Worm (Caenorhabditis elegans): ENCODE results near the gene iars-1.
A peak's percentile ranks its signal among the peaks of the same experiment; 100 is the strongest.

iars-1 gene

ce11 chrIV:10413828-10414227, 45.4 kb downstream of the iars-1 start, which contains the start of gene R10H10.7:
Gene R10H10.7 (minus strand): TSS chrIV:10413928.
- TF ChIP-seq lin-15B (tag; optimal IDR thresholded peaks at IDR 0.05), result no peak
- TF ChIP-seq lin-39 (tag; optimal IDR thresholded peaks at IDR 0.05), result no peak
- no peak for TF ChIP-seq ztf-11 (tag; optimal IDR thresholded peaks at IDR 0.05)
- TF ChIP-seq pqm-1 (tag; optimal IDR thresholded peaks at IDR 0.05), result no peak
- no peak for TF ChIP-seq skn-1 (tag; optimal IDR thresholded peaks at IDR 0.05)
- no peak for TF ChIP-seq sea-2 (GFP tag; optimal IDR thresholded peaks at IDR 0.05)
- no peak for TF ChIP-seq tbx-2 (tag; optimal IDR thresholded peaks at IDR 0.05)
- no peak for TF ChIP-seq elt-2 (tag; optimal IDR thresholded peaks at IDR 0.05)
- no peak for TF ChIP-seq ceh-82 (tag; optimal IDR thresholded peaks at IDR 0.05)
- no peak for TF ChIP-seq unc-62 (GFP tag; optimal IDR thresholded peaks at IDR 0.05)
- TF ChIP-seq R02D3.7 (tag; optimal IDR thresholded peaks at IDR 0.05), result no peak
- no peak for TF ChIP-seq hmg-11 (tag; optimal IDR thresholded peaks at IDR 0.05)
- TF ChIP-seq fkh-2 (tag; optimal IDR thresholded peaks at IDR 0.05), result no peak
- no peak for TF ChIP-seq aly-2 (tag; optimal IDR thresholded peaks at IDR 0.05)
- no peak for TF ChIP-seq nhr-25 (tag; optimal IDR thresholded peaks at IDR 0.05)
- TF ChIP-seq elt-1 (tag; optimal IDR thresholded peaks at IDR 0.05), result no peak
- no peak for TF ChIP-seq mml-1 (tag; optimal IDR thresholded peaks at IDR 0.05)
- no peak for TF ChIP-seq jun-1 (tag; optimal IDR thresholded peaks at IDR 0.05)
- TF ChIP-seq ceh-16 (tag; optimal IDR thresholded peaks at IDR 0.05), result no peak

- no peak for TF ChIP-seq ztf-4 (tag; optimal IDR thresholded peaks at IDR 0.05)
- TF ChIP-seq egl-27 (tag; optimal IDR thresholded peaks at IDR 0.05), result no peak
- TF ChIP-seq nhr-237 (tag; optimal IDR thresholded peaks at IDR 0.05), result no peak
- TF ChIP-seq elt-3 (tag; optimal IDR thresholded peaks at IDR 0.05), result no peak
- no peak for TF ChIP-seq nhr-11 (tag; optimal IDR thresholded peaks at IDR 0.05)
Measured at ce11 chrIV:10417781-10418180, 49.4 kb downstream of the iars-1 start, which contains the start of gene F13B12.6. Gene F13B12.6 (minus strand): TSS chrIV:10417881.

ce11 chrIV:10419896-10420295, 51.5 kb downstream of the iars-1 start:
- peak; percentile 73 for TF ChIP-seq lin-39 (tag; optimal IDR thresholded peaks at IDR 0.05)
- no peak for TF ChIP-seq lin-15B (tag; optimal IDR thresholded peaks at IDR 0.05)
- peak; percentile 31 for TF ChIP-seq unc-62 (GFP tag; optimal IDR thresholded peaks at IDR 0.05)

ce11 chrIV:10420440-10420839, 52.0 kb downstream of the iars-1 start:
- TF ChIP-seq elt-2 (tag; optimal IDR thresholded peaks at IDR 0.05) (peak; percentile 61), fkh-2 (tag; optimal IDR thresholded peaks at IDR 0.05) (no peak), pha-4 (tag; optimal IDR thresholded peaks at IDR 0.05) (peak; percentile 44), pqm-1 (tag; optimal IDR thresholded peaks at IDR 0.05) (peak; percentile 48)

ce11 chrIV:10421256-10421655, 52.9 kb downstream of the iars-1 start:
- TF ChIP-seq pqm-1 (tag; optimal IDR thresholded peaks at IDR 0.05), result no peak
- TF ChIP-seq nhr-67 (tag; optimal IDR thresholded peaks at IDR 0.05), result no peak
- TF ChIP-seq nhr-12 (tag; optimal IDR thresholded peaks at IDR 0.05), result no peak
- TF ChIP-seq R02D3.7 (tag; optimal IDR thresholded peaks at IDR 0.05), result no peak
- TF ChIP-seq elt-3 (tag; optimal IDR thresholded peaks at IDR 0.05), result no peak
- TF ChIP-seq pha-4 (tag; optimal IDR thresholded peaks at IDR 0.05), result no peak
- TF ChIP-seq ceh-16 (tag; optimal IDR thresholded peaks at IDR 0.05), result no peak
- no peak for TF ChIP-seq ama-1 (optimal IDR thresholded peaks at IDR 0.05)
- TF ChIP-seq elt-2 (tag; optimal IDR thresholded peaks at IDR 0.05), result no peak
- TF ChIP-seq lin-39 (tag; optimal IDR thresholded peaks at IDR 0.05), result no peak
- no peak for TF ChIP-seq ceh-82 (tag; optimal IDR thresholded peaks at IDR 0.05)
- no peak for TF ChIP-seq jun-1 (tag; optimal IDR thresholded peaks at IDR 0.05)
- no peak for TF ChIP-seq fkh-10 (GFP tag; optimal IDR thresholded peaks at IDR 0.05)
- TF ChIP-seq egl-5 (tag; optimal IDR thresholded peaks at IDR 0.05), result no peak

ce11 chrIV:10422230-10422629, 53.8 kb downstream of the iars-1 start:
- no peak for TF ChIP-seq nhr-43 (tag; optimal IDR thresholded peaks at IDR 0.05; ENCODE audit: poor library complexity, severe bottlenecking)
- TF ChIP-seq daf-12 (tag; optimal IDR thresholded peaks at IDR 0.05), result no peak
- TF ChIP-seq pha-4 (tag; optimal IDR thresholded peaks at IDR 0.05), result no peak
- no peak for TF ChIP-seq nhr-23 (tag; optimal IDR thresholded peaks at IDR 0.05)
- TF ChIP-seq pqm-1 (tag; optimal IDR thresholded peaks at IDR 0.05), result no peak
- no peak for TF ChIP-seq unc-62 (GFP tag; optimal IDR thresholded peaks at IDR 0.05)
- TF ChIP-seq fkh-2 (tag; optimal IDR thresholded peaks at IDR 0.05), result no peak
- no peak for TF ChIP-seq egl-5 (tag; optimal IDR thresholded peaks at IDR 0.05)
- no peak for TF ChIP-seq mdl-1 (tag; optimal IDR thresholded peaks at IDR 0.05)
- no peak for TF ChIP-seq ceh-9 (tag; optimal IDR thresholded peaks at IDR 0.05)
- no peak for TF ChIP-seq jun-1 (tag; optimal IDR thresholded peaks at IDR 0.05)
- no peak for TF ChIP-seq ceh-28 (tag; optimal IDR thresholded peaks at IDR 0.05)
- TF ChIP-seq snpc-4 (tag; optimal IDR thresholded peaks at IDR 0.05), result no peak
- no peak for TF ChIP-seq lin-15B (tag; optimal IDR thresholded peaks at IDR 0.05)
- TF ChIP-seq nhr-237 (tag; optimal IDR thresholded peaks at IDR 0.05), result no peak
- TF ChIP-seq nhr-11 (tag; optimal IDR thresholded peaks at IDR 0.05), result no peak
- no peak for TF ChIP-seq nhr-77 (tag; optimal IDR thresholded peaks at IDR 0.05)
- TF ChIP-seq zag-1 (tag; optimal IDR thresholded peaks at IDR 0.05), result no peak
